Worm (Caenorhabditis elegans): Measurements from ENCODE around the gene F18H3.1.
A peak's percentile ranks its signal among the peaks of the same experiment; 100 is the strongest.

- TF ChIP-seq blmp-1 (tag; optimal IDR thresholded peaks at IDR 0.05) (no peak), unc-62 (GFP tag; optimal IDR thresholded peaks at IDR 0.05) (peak; percentile 29), pha-4 (tag; optimal IDR thresholded peaks at IDR 0.05) (no peak), sptf-1 (tag; optimal IDR thresholded peaks at IDR 0.05) (peak; percentile 87), ztf-11 (tag; optimal IDR thresholded peaks at IDR 0.05) (no peak), ces-1 (GFP tag; optimal IDR thresholded peaks at IDR 0.05) (peak; percentile 14), ceh-43 (GFP tag; optimal IDR thresholded peaks at IDR 0.05) (peak; percentile 82), snpc-4 (tag; optimal IDR thresholded peaks at IDR 0.05) (no peak), mls-2 (tag; optimal IDR thresholded peaks at IDR 0.05) (peak; percentile 87), nhr-76 (tag; optimal IDR thresholded peaks at IDR 0.05) (no peak), unc-39 (tag; optimal IDR thresholded peaks at IDR 0.05) (no peak), mep-1 (tag; optimal IDR thresholded peaks at IDR 0.05) (peak; percentile 35), nhr-12 (tag; optimal IDR thresholded peaks at IDR 0.05) (no peak), nhr-28 (tag; optimal IDR thresholded peaks at IDR 0.05) (peak; percentile 47)
Observed at ce11 chrX:13511796-13512195, 7.7 kb upstream of the F18H3.1 start.
